Worm (Caenorhabditis elegans) whole organism, L3 larva: Measurements from ENCODE around the gene F49F1.7.

Experiments used
- ceh-82 ChIP-seq: fragments of 150-350 bp; optimal IDR thresholded peaks from 2 replicates; lab custom pipeline; 2014; ENCODE audit warnings: missing biosample characterization, missing genetic modification characterization
- elt-1 ChIP-seq: fragments of 150-350 bp; optimal IDR thresholded peaks from 2 replicates; lab custom pipeline; 2014; ENCODE audit warnings: missing biosample characterization, missing genetic modification characterization
- elt-2 ChIP-seq: sonication (generic microtip); optimal IDR thresholded peaks from 2 replicates; lab custom pipeline; 2016; ENCODE audit warnings: missing genetic modification reagents, mild to moderate bottlenecking, missing genetic modification characterization, missing compliant biosample characterization
- lin-39 ChIP-seq: fragments of 150-350 bp; optimal IDR thresholded peaks from 2 replicates; lab custom pipeline; 2018; ENCODE audit warnings: missing biosample characterization, missing genetic modification reagents, missing genetic modification characterization
- lsy-12 ChIP-seq: sonication (generic microtip); optimal IDR thresholded peaks from 2 replicates; lab custom pipeline; 2016; ENCODE audit warnings: mild to moderate bottlenecking, missing genetic modification characterization, missing compliant biosample characterization
- mml-1 ChIP-seq: fragments of 150-350 bp; sonication (generic microtip); optimal IDR thresholded peaks from 3 replicates; lab custom pipeline; 2014; ENCODE audit warnings: missing biosample characterization, missing genetic modification characterization
- nhr-25 ChIP-seq: sonication (generic microtip); optimal IDR thresholded peaks from 2 replicates; lab custom pipeline; 2017; ENCODE audit warnings: missing biosample characterization, missing genetic modification characterization
- pha-4 ChIP-seq: fragments of 150-350 bp; optimal IDR thresholded peaks from 2 replicates; lab custom pipeline; 2014; ENCODE audit warnings: missing biosample characterization, missing genetic modification reagents, missing genetic modification characterization
- tbx-2 ChIP-seq: sonication (generic microtip); optimal IDR thresholded peaks from 2 replicates; lab custom pipeline; 2016; ENCODE audit warnings: mild to moderate bottlenecking, missing genetic modification characterization, missing compliant biosample characterization
- unc-62 ChIP-seq: fragments of 150-350 bp; sonication (generic microtip); optimal IDR thresholded peaks from 4 replicates; lab custom pipeline; 2014; ENCODE audit warnings: missing biosample characterization, missing genetic modification reagents, missing genetic modification characterization
- ztf-4 ChIP-seq: fragments of 150-350 bp; optimal IDR thresholded peaks from 2 replicates; lab custom pipeline; 2014; ENCODE audit warnings: missing biosample characterization, missing genetic modification characterization

DNA sequence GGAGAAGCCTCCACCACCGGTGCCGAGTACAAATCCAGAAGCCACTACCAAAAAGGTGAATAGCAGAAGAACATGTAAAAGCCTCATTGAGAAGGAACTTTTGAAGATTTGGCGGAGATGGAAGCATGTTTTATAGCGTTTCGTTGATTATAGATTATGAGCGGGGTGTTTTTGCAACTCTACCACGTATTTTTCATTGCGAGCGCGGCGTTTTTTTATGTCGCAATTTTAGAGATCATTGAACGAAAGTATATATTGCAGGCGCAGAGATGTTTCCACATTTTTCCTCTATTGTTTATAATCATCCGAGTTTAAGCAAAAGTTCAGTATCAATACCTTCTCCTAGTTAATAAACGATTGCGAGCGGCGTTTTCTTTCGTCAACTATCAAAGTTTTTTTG lies 10.2 kb upstream of the F49F1.7 start, which contains the start of gene F49F1.17:
- TF ChIP-seq lsy-12 (tag; lab: Kevin White, UChicago), result no peak
- no peak for TF ChIP-seq pha-4 (tag; lab: Kevin White, UChicago)
- TF ChIP-seq ztf-4 (tag; lab: Kevin White, UChicago), result no peak
- TF ChIP-seq lin-39, result no peak
- TF ChIP-seq unc-62 (GFP tag; lab: Kevin White, UChicago), result no peak
- TF ChIP-seq mml-1 (tag; lab: Kevin White, UChicago), result no peak
- TF ChIP-seq elt-2 (tag; lab: Kevin White, UChicago), result no peak
- TF ChIP-seq elt-1 (tag; lab: Kevin White, UChicago), result no peak
- TF ChIP-seq ceh-82, result no peak
- TF ChIP-seq nhr-25 (tag; lab: Kevin White, UChicago), result no peak
- no peak for TF ChIP-seq tbx-2 (tag; lab: Kevin White, UChicago)
